Fruit fly (Drosophila melanogaster) whole organism, prepupa: ENCODE data around the gene CG7945.

Experiments
- CG10669 ChIP-seq: fragments of 200-800 bp; sonication (Bioruptor generic); optimal IDR thresholded peaks from 3 replicates; lab custom pipeline; 2018; ENCODE audit warnings: missing biosample characterization, mild to moderate bottlenecking, missing genetic modification characterization, moderate library complexity
- CG6854 ChIP-seq: fragments of 200-800 bp; sonication (Bioruptor generic); optimal IDR thresholded peaks from 2 replicates; lab custom pipeline; 2017; ENCODE audit warnings: missing biosample characterization, mild to moderate bottlenecking, missing genetic modification characterization
- Eip75B ChIP-seq: fragments of 200-800 bp; sonication (Bioruptor generic); optimal IDR thresholded peaks from 3 replicates; lab custom pipeline; 2016; ENCODE audit warnings: missing biosample characterization, missing genetic modification characterization
- Hr38 ChIP-seq: sonication (Bioruptor generic); optimal IDR thresholded peaks from 2 replicates; lab custom pipeline; 2016; ENCODE audit warnings: missing biosample characterization, missing genetic modification characterization
- Hr39 ChIP-seq: fragments of 200-800 bp; sonication (Bioruptor generic); optimal IDR thresholded peaks from 2 replicates; lab custom pipeline; 2016; ENCODE audit warnings: missing biosample characterization, missing genetic modification characterization
- Hr4 ChIP-seq: fragments of 200-800 bp; sonication (Bioruptor generic); optimal IDR thresholded peaks from 3 replicates; lab custom pipeline; 2016; ENCODE audit warnings: missing biosample characterization, missing genetic modification characterization
- acj6 ChIP-seq: fragments of 200-800 bp; sonication (Bioruptor generic); optimal IDR thresholded peaks from 3 replicates; lab custom pipeline; 2016; ENCODE audit warnings: missing biosample characterization, missing genetic modification characterization
- ss ChIP-seq, 2 experiments: fragments of 200-800 bp; sonication (Bioruptor generic); optimal IDR thresholded peaks; 2 replicates in 1 of 2; 3 replicates in 1 of 2; lab custom pipeline; 2017 to 2018; ENCODE audit warnings: mild to moderate bottlenecking in 2 of 2, missing biosample characterization in 2 of 2, missing genetic modification characterization in 2 of 2, moderate library complexity in 1 of 2

DNA sequence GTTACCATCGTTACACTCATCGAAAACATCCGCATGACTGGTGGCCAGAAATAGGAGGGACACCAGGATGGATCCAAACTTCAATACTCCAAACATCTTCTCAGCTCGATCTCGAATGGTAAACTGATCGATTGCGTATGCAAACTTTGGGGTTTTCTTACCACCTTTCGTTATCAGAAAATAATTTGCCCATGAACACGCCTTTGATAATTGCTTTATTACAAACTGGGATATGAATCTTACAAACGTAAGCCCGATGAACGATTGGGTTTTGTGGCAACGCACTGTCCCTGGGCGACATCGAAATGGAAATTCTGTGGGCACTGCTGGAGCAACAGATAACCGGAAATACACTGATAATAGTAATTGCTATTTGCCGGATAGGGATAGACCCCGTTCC lies 2.8 kb upstream of the CG7945 start, which contains the start of gene CG33985:
- TF ChIP-seq Eip75B (GFP tag; lab: Kevin White, UChicago) (no peak), Hr4 (no peak), Hr38 (GFP tag; lab: Kevin White, UChicago) (no peak), ss (GFP tag; optimal IDR thresholded peaks at IDR 0.05; lab: Kevin White, UChicago) (no peak), acj6 (GFP tag; lab: Kevin White, UChicago) (no peak), CG10669 (GFP tag; lab: Kevin White, UChicago) (no peak), Hr39 (no peak), CG6854 (GFP tag; lab: Kevin White, UChicago) (no peak)
